Worm (Caenorhabditis elegans): ENCODE data around the gene fbxb-108.

fbxb-108 gene

DNA sequence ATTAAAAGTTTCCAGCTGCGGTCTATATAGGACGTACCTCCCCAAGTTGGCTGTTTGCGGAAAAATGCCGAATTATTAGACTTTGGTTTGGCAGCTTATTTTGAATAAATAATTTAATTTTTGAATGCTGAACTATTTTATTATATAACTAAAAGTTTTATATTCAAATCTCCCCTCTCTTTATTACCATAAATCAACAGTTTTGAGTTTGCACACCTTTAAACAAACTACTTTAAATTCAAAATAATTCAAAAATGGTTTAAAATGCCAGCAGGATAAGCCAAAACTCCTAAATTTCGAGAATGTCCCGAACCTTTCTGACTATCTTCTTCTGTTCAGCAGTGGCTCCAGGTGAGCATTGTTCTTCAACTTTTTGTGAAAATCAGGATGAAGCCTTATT is 14.5 kb downstream of the fbxb-108 start, which contains the start of gene F08D12.3:
Gene F08D12.3, plus strand, starts transcription at position 301 of the 400 bp plus-strand sequence.
- TF ChIP-seq pes-1 (GFP tag; IDR thresholded peaks at IDR 0.05) (no peak), hnd-1 (tag; optimal IDR thresholded peaks at IDR 0.05) (no peak)

DNA sequence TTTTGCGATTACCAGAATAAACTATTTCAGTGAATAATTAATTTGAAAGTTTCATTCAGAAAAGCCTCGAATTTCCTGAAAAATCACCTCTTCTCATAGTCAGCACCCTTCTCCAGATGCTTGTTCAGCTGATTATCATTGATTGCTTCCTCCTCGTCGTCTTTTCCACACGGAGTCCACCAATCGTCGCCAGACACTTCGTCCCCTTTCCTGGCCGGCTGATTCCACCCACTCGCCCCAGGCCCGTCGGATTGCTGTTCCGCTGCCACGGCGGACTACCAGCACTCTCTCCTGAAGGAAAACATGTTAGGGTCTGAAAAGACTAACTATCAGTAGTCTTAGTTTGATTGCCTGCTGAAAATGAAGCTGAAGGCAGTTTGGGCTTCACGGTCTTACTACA is 16.0 kb downstream of the fbxb-108 start:
- no peak for TF ChIP-seq B0310.2 (tag; optimal IDR thresholded peaks at IDR 0.05)
- no peak for TF ChIP-seq hmbx-1 (tag; optimal IDR thresholded peaks at IDR 0.05)
- no peak for TF ChIP-seq aly-1 (tag; optimal IDR thresholded peaks at IDR 0.05)
- no peak for TF ChIP-seq pes-1 (GFP tag; IDR thresholded peaks at IDR 0.05)
- no peak for TF ChIP-seq ets-7 (tag; optimal IDR thresholded peaks at IDR 0.05)
- no peak for TF ChIP-seq tbx-11 (GFP tag; IDR thresholded peaks at IDR 0.05)
- TF ChIP-seq tra-4 (tag; optimal IDR thresholded peaks at IDR 0.05) = no peak
- no peak for TF ChIP-seq sea-1 (GFP tag; conservative IDR thresholded peaks at IDR 0.05)
- TF ChIP-seq tbx-37 (GFP tag; conservative IDR thresholded peaks at IDR 0.05) = no peak
- no peak for TF ChIP-seq scrt-1 (GFP tag; IDR thresholded peaks at IDR 0.05)
- TF ChIP-seq ceh-13 (GFP tag; optimal IDR thresholded peaks at IDR 0.05) = no peak
- no peak for TF ChIP-seq ama-1 (optimal IDR thresholded peaks at IDR 0.05)
- TF ChIP-seq ceh-36 (tag; optimal IDR thresholded peaks at IDR 0.05) = no peak
- no peak for TF ChIP-seq F13C5.2 (tag; optimal IDR thresholded peaks at IDR 0.05)
- TF ChIP-seq flt-1 (GFP tag; IDR thresholded peaks at IDR 0.05) = no peak

- TF ChIP-seq ceh-13 (GFP tag; optimal IDR thresholded peaks at IDR 0.05) (no peak), tbx-11 (GFP tag; IDR thresholded peaks at IDR 0.05) (no peak), ceh-36 (tag; optimal IDR thresholded peaks at IDR 0.05) (no peak), pes-1 (GFP tag; IDR thresholded peaks at IDR 0.05) (no peak), sea-1 (GFP tag; conservative IDR thresholded peaks at IDR 0.05) (no peak), ama-1 (optimal IDR thresholded peaks at IDR 0.05) (no peak), B0310.2 (tag; optimal IDR thresholded peaks at IDR 0.05) (no peak), F13C5.2 (tag; optimal IDR thresholded peaks at IDR 0.05) (no peak), hnd-1 (tag; optimal IDR thresholded peaks at IDR 0.05) (no peak), scrt-1 (GFP tag; IDR thresholded peaks at IDR 0.05) (no peak), hmg-4 (GFP tag; optimal IDR thresholded peaks at IDR 0.05) (no peak), hmbx-1 (tag; optimal IDR thresholded peaks at IDR 0.05) (no peak), tbx-37 (GFP tag; conservative IDR thresholded peaks at IDR 0.05) (no peak), ets-7 (tag; optimal IDR thresholded peaks at IDR 0.05) (no peak), flt-1 (GFP tag; IDR thresholded peaks at IDR 0.05) (no peak), tra-4 (tag; optimal IDR thresholded peaks at IDR 0.05) (no peak)
Observed at ce11 chrII:2781355-2781754, 16.6 kb downstream of the fbxb-108 start, which contains the start of gene F08D12.2. F08D12.2 (plus strand) TSS chrII:2781655.

DNA sequence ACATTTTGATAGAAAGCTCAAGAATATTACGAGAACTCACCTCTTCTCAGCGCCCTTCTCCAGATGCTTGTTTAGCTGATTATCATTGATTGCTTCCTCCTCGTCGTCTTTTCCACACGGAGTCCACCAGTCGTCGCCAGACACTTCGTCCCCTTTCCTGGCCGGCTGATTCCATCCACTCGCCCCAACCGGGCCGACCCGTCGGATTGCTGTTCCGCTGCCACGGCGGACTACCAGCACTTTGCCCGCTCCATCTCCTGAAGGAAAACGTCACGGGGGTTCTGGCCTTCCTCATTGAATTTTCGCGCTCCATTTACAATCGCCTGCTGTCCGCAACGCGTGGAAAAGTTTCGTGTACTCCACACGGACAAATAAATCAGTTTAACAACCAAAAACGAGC is 18.6 kb downstream of the fbxb-108 start:
- TF ChIP-seq tbx-37 (GFP tag; conservative IDR thresholded peaks at IDR 0.05) (no peak), B0310.2 (tag; optimal IDR thresholded peaks at IDR 0.05) (no peak), tbx-11 (GFP tag; IDR thresholded peaks at IDR 0.05) (no peak), hmbx-1 (tag; optimal IDR thresholded peaks at IDR 0.05) (no peak), tra-4 (tag; optimal IDR thresholded peaks at IDR 0.05) (no peak), ama-1 (optimal IDR thresholded peaks at IDR 0.05) (no peak), scrt-1 (GFP tag; IDR thresholded peaks at IDR 0.05) (no peak), flt-1 (GFP tag; IDR thresholded peaks at IDR 0.05) (no peak), pes-1 (GFP tag; IDR thresholded peaks at IDR 0.05) (no peak), hmg-4 (GFP tag; optimal IDR thresholded peaks at IDR 0.05) (no peak), sea-1 (GFP tag; conservative IDR thresholded peaks at IDR 0.05) (no peak)

ce11 chrII:2785787-2786186 is 21.0 kb downstream of the fbxb-108 start:
- no peak for TF ChIP-seq tra-4 (tag; optimal IDR thresholded peaks at IDR 0.05)
- no peak for TF ChIP-seq F13C5.2 (tag; optimal IDR thresholded peaks at IDR 0.05)

- peak; percentile 46 for TF ChIP-seq F13C5.2 (tag; optimal IDR thresholded peaks at IDR 0.05)
- no peak for TF ChIP-seq tra-4 (tag; optimal IDR thresholded peaks at IDR 0.05)
Observed at ce11 chrII:2787031-2787512, 22.3 kb downstream of the fbxb-108 start, which contains the start of the genes F08D12.12 and srpa-72. F08D12.12 (minus strand) TSS chrII:2787081. srpa-72 (plus strand) TSS chrII:2787481.

DNA sequence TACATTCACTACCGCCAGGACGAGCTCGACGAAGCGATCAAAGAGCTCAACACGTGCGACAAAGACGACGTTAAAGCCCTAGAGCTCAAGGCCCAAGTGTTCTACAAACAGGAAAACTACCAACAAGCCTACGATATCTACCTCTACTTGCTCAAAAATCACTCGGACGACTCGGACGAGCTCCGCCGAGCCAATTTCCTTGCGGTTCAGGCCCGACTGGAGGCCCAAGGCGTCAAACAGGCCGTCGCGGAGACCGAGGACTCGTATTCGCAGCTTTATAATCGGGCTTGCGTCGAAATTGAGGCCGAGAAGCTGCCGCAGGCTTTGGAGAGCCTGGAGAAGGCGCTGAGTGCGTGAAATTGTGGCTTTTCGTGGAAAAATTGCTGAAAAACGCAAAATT is 23.1 kb downstream of the fbxb-108 start:
- TF ChIP-seq ama-1 (optimal IDR thresholded peaks at IDR 0.05) (no peak), hmg-4 (GFP tag; optimal IDR thresholded peaks at IDR 0.05) (no peak), ets-7 (tag; optimal IDR thresholded peaks at IDR 0.05) (no peak), aly-1 (tag; optimal IDR thresholded peaks at IDR 0.05) (no peak)

DNA sequence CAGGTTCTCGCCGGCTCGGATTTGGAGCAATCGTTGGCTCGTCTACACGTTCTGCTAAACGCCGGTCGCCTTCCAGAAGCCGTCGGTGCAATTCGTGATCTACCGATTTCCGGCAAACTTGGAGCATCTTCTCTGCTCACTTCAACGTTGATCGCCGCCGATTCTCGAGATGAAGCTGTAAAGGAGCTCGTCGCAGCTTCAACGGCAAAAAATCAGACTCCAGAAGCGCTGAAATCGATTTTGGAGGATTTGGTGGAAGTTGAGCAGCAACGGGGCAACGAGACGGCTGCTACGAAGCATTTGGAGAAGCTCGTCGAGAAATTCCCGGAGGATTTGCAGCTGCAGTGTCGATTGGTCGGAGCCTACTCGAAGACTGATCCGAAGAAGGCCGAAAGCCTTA is 26.9 kb downstream of the fbxb-108 start:
- no peak for TF ChIP-seq sea-1 (GFP tag; conservative IDR thresholded peaks at IDR 0.05)
- no peak for TF ChIP-seq pes-1 (GFP tag; IDR thresholded peaks at IDR 0.05)
- no peak for TF ChIP-seq ceh-13 (GFP tag; optimal IDR thresholded peaks at IDR 0.05)
- TF ChIP-seq B0310.2 (tag; optimal IDR thresholded peaks at IDR 0.05) = no peak

DNA sequence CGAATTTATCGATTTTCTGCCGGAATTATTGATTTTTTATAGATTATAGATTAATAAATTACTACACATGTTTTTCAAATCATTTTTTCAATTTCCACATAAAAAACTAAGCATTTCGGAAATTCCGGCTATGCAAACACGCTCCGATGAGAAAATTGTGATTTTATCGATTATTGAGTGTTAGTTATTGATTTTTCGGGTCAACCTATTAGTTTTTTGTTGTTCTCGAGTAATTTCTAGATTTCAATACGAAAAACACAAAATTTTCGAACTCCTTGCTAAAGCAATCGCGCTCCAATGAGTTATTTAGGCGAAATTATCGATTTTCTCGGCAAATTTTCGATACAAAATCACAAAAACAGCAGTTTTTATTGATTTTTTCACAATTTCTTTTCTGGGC is 30.6 kb downstream of the fbxb-108 start:
- no peak for TF ChIP-seq flt-1 (GFP tag; IDR thresholded peaks at IDR 0.05)
- no peak for TF ChIP-seq ama-1 (optimal IDR thresholded peaks at IDR 0.05)
- no peak for TF ChIP-seq B0310.2 (tag; optimal IDR thresholded peaks at IDR 0.05)
- no peak for TF ChIP-seq hnd-1 (tag; optimal IDR thresholded peaks at IDR 0.05)
- no peak for TF ChIP-seq sea-1 (GFP tag; conservative IDR thresholded peaks at IDR 0.05)
- no peak for TF ChIP-seq pes-1 (GFP tag; IDR thresholded peaks at IDR 0.05)
- TF ChIP-seq tra-4 (tag; optimal IDR thresholded peaks at IDR 0.05) = no peak
- TF ChIP-seq hmg-4 (GFP tag; optimal IDR thresholded peaks at IDR 0.05) = no peak
- TF ChIP-seq tbx-37 (GFP tag; conservative IDR thresholded peaks at IDR 0.05) = no peak
- TF ChIP-seq scrt-1 (GFP tag; IDR thresholded peaks at IDR 0.05) = no peak
- TF ChIP-seq ceh-36 (tag; optimal IDR thresholded peaks at IDR 0.05) = no peak
